Worm (Caenorhabditis elegans) whole organism, L2 larva: Measurements from ENCODE around the gene mbr-1.

Experiments used
- C34F6.9 ChIP-seq: fragments of 150-350 bp; optimal IDR thresholded peaks from 2 replicates; lab custom pipeline; 2014; ENCODE audit warnings: missing biosample characterization, missing genetic modification characterization
- F13H6.1 ChIP-seq: sonication (generic microtip); optimal IDR thresholded peaks from 2 replicates; lab custom pipeline; 2016; ENCODE audit warnings: missing genetic modification characterization, missing compliant biosample characterization
- R02D3.7 ChIP-seq: fragments of 150-350 bp; optimal IDR thresholded peaks from 2 replicates; lab custom pipeline; 2014; ENCODE audit warnings: missing biosample characterization, missing genetic modification characterization
- Y55F3AM.14 ChIP-seq: fragments of 200-800 bp; sonication (Bioruptor generic); optimal IDR thresholded peaks from 2 replicates; lab custom pipeline; 2018; ENCODE audit warnings: mild to moderate bottlenecking, missing genetic modification characterization, missing compliant biosample characterization
- alr-1 ChIP-seq: fragments of 150-350 bp; optimal IDR thresholded peaks from 2 replicates; lab custom pipeline; 2014; ENCODE audit warnings: missing biosample characterization, missing genetic modification characterization
- aly-2 ChIP-seq: fragments of 150-350 bp; optimal IDR thresholded peaks from 2 replicates; lab custom pipeline; 2014; ENCODE audit warnings: missing biosample characterization, missing genetic modification characterization
- ama-1 ChIP-seq: fragments of 150-350 bp; optimal IDR thresholded peaks from 2 replicates; lab custom pipeline; 2018; ENCODE audit warnings: inconsistent platforms
- blmp-1 ChIP-seq: sonication (generic microtip); optimal IDR thresholded peaks from 2 replicates; lab custom pipeline; 2017; ENCODE audit warnings: missing genetic modification characterization, mild to moderate bottlenecking, missing compliant biosample characterization, antibody characterized with exemption, moderate library complexity; ENCODE audit not compliant: insufficient read depth
- ceh-16 ChIP-seq: fragments of 150-350 bp; optimal IDR thresholded peaks from 2 replicates; lab custom pipeline; 2014; ENCODE audit warnings: missing biosample characterization, missing genetic modification characterization
- ceh-82 ChIP-seq: fragments of 150-350 bp; optimal IDR thresholded peaks from 2 replicates; lab custom pipeline; 2014; ENCODE audit warnings: missing biosample characterization, missing genetic modification characterization
- crh-2 ChIP-seq: sonication (generic microtip); optimal IDR thresholded peaks from 2 replicates; lab custom pipeline; 2017; ENCODE audit warnings: missing biosample characterization, missing genetic modification characterization
- dmd-4 ChIP-seq: sonication (generic microtip); optimal IDR thresholded peaks from 2 replicates; lab custom pipeline; 2017; ENCODE audit warnings: missing biosample characterization, missing genetic modification characterization
- egl-27 ChIP-seq: sonication (generic microtip); optimal IDR thresholded peaks from 3 replicates; lab custom pipeline; 2017; ENCODE audit warnings: missing biosample characterization, missing genetic modification reagents, missing genetic modification characterization
- elt-1 ChIP-seq: fragments of 150-350 bp; optimal IDR thresholded peaks from 2 replicates; lab custom pipeline; 2014; ENCODE audit warnings: missing biosample characterization, missing genetic modification characterization
- elt-3 ChIP-seq: sonication (generic microtip); optimal IDR thresholded peaks from 2 replicates; lab custom pipeline; 2017; ENCODE audit warnings: missing biosample characterization, missing genetic modification characterization
- fos-1 ChIP-seq: fragments of 150-350 bp; optimal IDR thresholded peaks from 2 replicates; lab custom pipeline; 2014; ENCODE audit warnings: missing biosample characterization, missing genetic modification characterization
- gmeb-1 ChIP-seq: fragments of 150-350 bp; optimal IDR thresholded peaks from 2 replicates; lab custom pipeline; 2014; ENCODE audit warnings: missing biosample characterization, missing genetic modification characterization
- lin-11 ChIP-seq: fragments of 150-350 bp; sonication (generic microtip); optimal IDR thresholded peaks from 2 replicates; lab custom pipeline; 2014; ENCODE audit warnings: missing biosample characterization, missing genetic modification characterization, inconsistent platforms, mixed read lengths
- lin-13 ChIP-seq: fragments of 150-350 bp; optimal IDR thresholded peaks from 2 replicates; lab custom pipeline; 2014; ENCODE audit warnings: missing biosample characterization, missing genetic modification reagents, missing genetic modification characterization
- lin-39 ChIP-seq: fragments of 150-350 bp; optimal IDR thresholded peaks from 2 replicates; lab custom pipeline; 2014; ENCODE audit warnings: missing biosample characterization, missing genetic modification reagents, missing genetic modification characterization
- lsy-2 ChIP-seq, 2 experiments: fragments of 150-350 bp in 1 of 2; sonication (generic microtip) in 1 of 2; optimal IDR thresholded peaks; 2 replicates each; lab custom pipeline; 2014 to 2017; ENCODE audit warnings: missing biosample characterization in 2 of 2, missing genetic modification characterization in 2 of 2
- mab-5 ChIP-seq: fragments of 150-350 bp; optimal IDR thresholded peaks from 2 replicates; lab custom pipeline; 2014; ENCODE audit warnings: missing biosample characterization, missing genetic modification characterization
- mbf-1 ChIP-seq: sonication (generic microtip); optimal IDR thresholded peaks from 2 replicates; lab custom pipeline; 2017; ENCODE audit warnings: missing biosample characterization, missing genetic modification characterization
- mdl-1 ChIP-seq, 2 experiments: fragments of 150-350 bp in 1 of 2; sonication (generic microtip) in 1 of 2; optimal IDR thresholded peaks; 2 replicates each; lab custom pipeline; 2017; ENCODE audit warnings: missing biosample characterization in 2 of 2, missing genetic modification characterization in 2 of 2
- nhr-10 ChIP-seq: sonication (generic microtip); optimal IDR thresholded peaks from 2 replicates; lab custom pipeline; 2017; ENCODE audit warnings: missing biosample characterization, missing genetic modification characterization
- nhr-11 ChIP-seq: fragments of 150-350 bp; optimal IDR thresholded peaks from 2 replicates; lab custom pipeline; 2014; ENCODE audit warnings: missing biosample characterization, missing genetic modification characterization
- nhr-12 ChIP-seq: fragments of 150-350 bp; optimal IDR thresholded peaks from 2 replicates; lab custom pipeline; 2014; ENCODE audit warnings: missing biosample characterization, missing genetic modification characterization
- nhr-129 ChIP-seq: fragments of 150-350 bp; optimal IDR thresholded peaks from 2 replicates; lab custom pipeline; 2014; ENCODE audit warnings: missing biosample characterization, missing genetic modification characterization
- nhr-21 ChIP-seq: fragments of 150-350 bp; optimal IDR thresholded peaks from 2 replicates; lab custom pipeline; 2014; ENCODE audit warnings: missing biosample characterization, missing genetic modification characterization
- nhr-23 ChIP-seq: fragments of 150-350 bp; optimal IDR thresholded peaks from 2 replicates; lab custom pipeline; 2014; ENCODE audit warnings: missing biosample characterization, missing genetic modification reagents, missing genetic modification characterization
- nhr-237 ChIP-seq: fragments of 150-350 bp; optimal IDR thresholded peaks from 2 replicates; lab custom pipeline; 2014; ENCODE audit warnings: missing biosample characterization, missing genetic modification characterization
- nhr-25 ChIP-seq: fragments of 150-350 bp; sonication (generic microtip); optimal IDR thresholded peaks from 3 replicates; lab custom pipeline; 2014; ENCODE audit warnings: missing biosample characterization, missing genetic modification characterization
- nhr-6 ChIP-seq: fragments of 150-350 bp; optimal IDR thresholded peaks from 2 replicates; lab custom pipeline; 2014; ENCODE audit warnings: missing biosample characterization, missing genetic modification characterization
- nhr-77 ChIP-seq: fragments of 150-350 bp; optimal IDR thresholded peaks from 2 replicates; lab custom pipeline; 2014; ENCODE audit warnings: missing biosample characterization, missing genetic modification characterization
- peb-1 ChIP-seq: fragments of 150-350 bp; optimal IDR thresholded peaks from 2 replicates; lab custom pipeline; 2014; ENCODE audit warnings: missing biosample characterization, missing genetic modification characterization
- sem-4 ChIP-seq: fragments of 150-350 bp; optimal IDR thresholded peaks from 2 replicates; lab custom pipeline; 2014; ENCODE audit warnings: missing biosample characterization, missing genetic modification reagents, missing genetic modification characterization
- skn-1 ChIP-seq: sonication (generic microtip); optimal IDR thresholded peaks from 2 replicates; lab custom pipeline; 2017; ENCODE audit warnings: missing biosample characterization, missing genetic modification characterization
- sma-3 ChIP-seq: sonication (generic microtip); optimal IDR thresholded peaks from 2 replicates; lab custom pipeline; 2016; ENCODE audit warnings: missing genetic modification reagents, missing genetic modification characterization, missing compliant biosample characterization
- sma-9 ChIP-seq, 2 experiments: fragments of 150-350 bp in 1 of 2; sonication (generic microtip) in 1 of 2; optimal IDR thresholded peaks; 2 replicates each; lab custom pipeline; 2014 to 2016; ENCODE audit warnings: missing genetic modification characterization in 2 of 2, mild to moderate bottlenecking in 1 of 2, missing biosample characterization in 1 of 2, missing compliant biosample characterization in 1 of 2, missing genetic modification reagents in 1 of 2, moderate library complexity in 1 of 2
- snpc-4 ChIP-seq: fragments of 150-350 bp; optimal IDR thresholded peaks from 2 replicates; lab custom pipeline; 2014; ENCODE audit warnings: missing biosample characterization, missing genetic modification characterization
- unc-39 ChIP-seq: fragments of 150-350 bp; optimal IDR thresholded peaks from 2 replicates; lab custom pipeline; 2014; ENCODE audit warnings: missing biosample characterization, missing genetic modification characterization
- unc-55 ChIP-seq: fragments of 150-350 bp; sonication (generic microtip); optimal IDR thresholded peaks from 3 replicates; lab custom pipeline; 2014; ENCODE audit warnings: missing biosample characterization, missing genetic modification reagents, missing genetic modification characterization
- unc-62 ChIP-seq: fragments of 150-350 bp; optimal IDR thresholded peaks from 2 replicates; lab custom pipeline; 2014; ENCODE audit warnings: missing biosample characterization, missing genetic modification reagents, missing genetic modification characterization
- zag-1 ChIP-seq: fragments of 150-350 bp; optimal IDR thresholded peaks from 2 replicates; lab custom pipeline; 2014; ENCODE audit warnings: missing biosample characterization, missing genetic modification characterization
- ztf-1 ChIP-seq: fragments of 200-800 bp; sonication (Bioruptor generic); conservative IDR thresholded peaks from 2 replicates; pipeline ENCODE4 v1.3.6; 2022; ENCODE audit warnings: missing genetic modification characterization, missing compliant biosample characterization
- ztf-11 ChIP-seq: sonication (generic microtip); optimal IDR thresholded peaks from 2 replicates; lab custom pipeline; 2017; ENCODE audit warnings: missing biosample characterization, missing genetic modification characterization
- ztf-4 ChIP-seq: fragments of 150-350 bp; optimal IDR thresholded peaks from 2 replicates; lab custom pipeline; 2014; ENCODE audit warnings: missing biosample characterization, missing genetic modification characterization

Gene mbr-1

DNA sequence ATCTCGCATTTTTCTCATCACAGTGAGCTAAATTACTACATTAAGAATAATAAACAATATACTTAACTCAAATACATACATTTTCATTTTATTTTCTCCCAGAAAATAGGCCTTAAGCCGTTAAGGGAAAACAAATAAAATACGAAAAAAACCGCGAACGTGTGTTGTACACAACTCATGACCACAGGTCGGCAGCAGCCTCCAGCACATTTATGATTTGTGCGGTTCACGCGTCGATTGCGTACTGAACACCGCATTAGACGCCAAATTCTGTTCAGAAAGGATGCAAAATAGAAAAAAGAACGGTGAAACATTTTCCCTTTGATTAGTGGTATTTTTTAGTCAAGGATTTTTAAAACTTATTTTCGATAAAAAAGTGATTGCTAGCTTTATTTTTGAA is 42.7 kb downstream of the mbr-1 start:
- TF ChIP-seq nhr-237 (no peak), sma-9 (GFP tag; optimal IDR thresholded peaks at IDR 0.05; lab: Kevin White, UChicago) (no peak), sma-9 (tag; optimal IDR thresholded peaks at IDR 0.05; lab: Kevin White, UChicago) (no peak), nhr-25 (tag; lab: Kevin White, UChicago) (peak; percentile 5), unc-62 (GFP tag; lab: Kevin White, UChicago) (no peak), crh-2 (tag; lab: Kevin White, UChicago) (peak; percentile 65), ztf-11 (tag; lab: Kevin White, UChicago) (no peak), aly-2 (tag; lab: Kevin White, UChicago) (no peak), nhr-12 (no peak), elt-1 (tag; lab: Kevin White, UChicago) (no peak), nhr-77 (tag; lab: Kevin White, UChicago) (no peak), lin-13 (GFP tag; lab: Kevin White, UChicago) (no peak), mdl-1 (tag; optimal IDR thresholded peaks at IDR 0.05; lab: Kevin White, UChicago) (no peak), gmeb-1 (tag; lab: Kevin White, UChicago) (no peak), ceh-82 (no peak), nhr-129 (tag; lab: Kevin White, UChicago) (peak; percentile 54), alr-1 (tag; lab: Kevin White, UChicago) (no peak), sem-4 (no peak), C34F6.9 (tag; lab: Kevin White, UChicago) (peak; percentile 63), mab-5 (tag; lab: Kevin White, UChicago) (no peak), unc-55 (GFP tag; lab: Kevin White, UChicago) (peak; percentile 27), ama-1 (lab: Kevin White, UChicago) (no peak), Y55F3AM.14 (GFP tag; lab: Kevin White, UChicago) (no peak), lsy-2 (tag; optimal IDR thresholded peaks at IDR 0.05; lab: Kevin White, UChicago) (peak in 1 of 2 experiments; percentile 27), fos-1 (tag; lab: Kevin White, UChicago) (peak; percentile 85), nhr-21 (tag; lab: Kevin White, UChicago) (no peak)

DNA sequence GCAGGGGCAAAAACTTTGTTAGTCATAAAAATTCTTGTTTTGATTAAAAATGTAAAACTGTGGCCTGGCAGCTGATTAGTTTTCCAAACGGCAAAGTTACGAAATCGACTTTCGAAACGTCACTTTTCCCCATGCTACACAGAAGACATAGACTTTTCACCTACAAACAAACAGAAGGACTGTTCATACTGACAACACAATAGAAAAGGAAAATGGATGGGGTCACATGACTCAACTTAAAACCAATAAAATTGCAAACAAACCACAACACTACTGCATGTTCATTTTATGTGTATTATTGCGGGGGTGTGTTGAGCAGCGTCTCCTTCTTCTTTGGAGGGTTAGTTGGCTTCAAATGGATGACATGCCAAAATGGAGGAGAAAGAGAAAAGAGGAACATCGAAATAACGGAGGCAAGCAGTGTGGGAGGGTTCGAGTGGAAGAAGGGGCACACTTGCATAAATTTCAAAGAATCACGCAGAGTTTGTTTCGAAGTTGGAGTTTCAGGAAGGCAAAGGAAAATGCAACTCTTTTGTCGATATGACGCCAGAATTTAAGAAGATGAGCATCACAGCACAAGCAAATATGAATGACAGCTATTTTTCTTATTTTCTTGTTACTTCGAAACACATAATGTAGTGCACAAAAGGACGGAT is 43.6 kb downstream of the mbr-1 start:
- TF ChIP-seq nhr-12 (no peak), mdl-1 (tag; optimal IDR thresholded peaks at IDR 0.05; lab: Kevin White, UChicago) (peak in 1 of 2 experiments; percentile 23), fos-1 (tag; lab: Kevin White, UChicago) (peak; percentile 18), lin-11 (tag; lab: Kevin White, UChicago) (no peak), nhr-11 (tag; lab: Kevin White, UChicago) (no peak), skn-1 (tag; lab: Kevin White, UChicago) (no peak), ama-1 (lab: Kevin White, UChicago) (peak; percentile 66), ceh-82 (no peak), dmd-4 (no peak), snpc-4 (tag; lab: Kevin White, UChicago) (no peak), unc-62 (GFP tag; lab: Kevin White, UChicago) (no peak), sem-4 (peak; percentile 12), crh-2 (tag; lab: Kevin White, UChicago) (peak; percentile 69), blmp-1 (tag; lab: Kevin White, UChicago) (peak; percentile 54), C34F6.9 (tag; lab: Kevin White, UChicago) (peak; percentile 68), lin-39 (no peak), F13H6.1 (tag; lab: Kevin White, UChicago) (peak; percentile 34), ceh-16 (tag; lab: Kevin White, UChicago) (no peak), unc-39 (tag; lab: Kevin White, UChicago) (no peak), nhr-25 (tag; lab: Kevin White, UChicago) (peak; percentile 68), Y55F3AM.14 (GFP tag; lab: Kevin White, UChicago) (no peak), peb-1 (tag; lab: Kevin White, UChicago) (no peak), elt-1 (tag; lab: Kevin White, UChicago) (no peak), zag-1 (peak; percentile 19), R02D3.7 (tag; lab: Kevin White, UChicago) (no peak), nhr-129 (tag; lab: Kevin White, UChicago) (peak; percentile 80), nhr-23 (no peak), nhr-6 (tag; lab: Kevin White, UChicago) (peak; percentile 75), lin-13 (GFP tag; lab: Kevin White, UChicago) (peak; percentile 23), nhr-77 (tag; lab: Kevin White, UChicago) (no peak), gmeb-1 (tag; lab: Kevin White, UChicago) (no peak), alr-1 (tag; lab: Kevin White, UChicago) (no peak), lsy-2 (tag; optimal IDR thresholded peaks at IDR 0.05; lab: Kevin White, UChicago) (peak in 1 of 2 experiments; percentile 27), sma-9 (GFP tag; optimal IDR thresholded peaks at IDR 0.05; lab: Kevin White, UChicago) (peak; percentile 58), sma-9 (tag; optimal IDR thresholded peaks at IDR 0.05; lab: Kevin White, UChicago) (no peak), elt-3 (tag; lab: Kevin White, UChicago) (no peak), sma-3 (GFP tag; lab: Kevin White, UChicago) (peak; percentile 26), mbf-1 (no peak), mab-5 (tag; lab: Kevin White, UChicago) (peak; percentile 49), unc-55 (GFP tag; lab: Kevin White, UChicago) (peak; percentile 9), nhr-237 (no peak), ztf-1 (GFP tag; lab: Robert Waterston, UW) (no peak), nhr-10 (tag; lab: Kevin White, UChicago) (no peak), ztf-4 (no peak), nhr-21 (tag; lab: Kevin White, UChicago) (peak; percentile 1), egl-27 (tag; lab: Kevin White, UChicago) (peak; percentile 40)
